Fruit fly (Drosophila melanogaster) whole organism, wandering third instar larva: ENCODE measurements at regions not wholly inside any gene's neighbourhood (a gene's known extent, or its start where the extent isn't known, plus 50 kb on each side); places are given as distances from the start of the nearest gene placed in this dataset.

Source experiments
- Abd-B ChIP-seq: fragments of >200 bp; optimal IDR thresholded peaks from 2 replicates; lab custom pipeline; 2017; ENCODE audit warnings: missing biosample characterization, missing genetic modification characterization
- CG32264 ChIP-seq: fragments of 200-800 bp; sonication (Bioruptor generic); optimal IDR thresholded peaks from 2 replicates; lab custom pipeline; 2016; ENCODE audit warnings: missing biosample characterization, missing genetic modification characterization
- CG9705 ChIP-seq: fragments of 200-800 bp; sonication (Bioruptor generic); optimal IDR thresholded peaks from 2 replicates; lab custom pipeline; 2018; ENCODE audit warnings: missing biosample characterization, mild to moderate bottlenecking, missing genetic modification characterization
- CrebA ChIP-seq: fragments of 200-800 bp; sonication (Bioruptor generic); optimal IDR thresholded peaks from 2 replicates; lab custom pipeline; 2016; ENCODE audit warnings: missing biosample characterization, mild to moderate bottlenecking, missing genetic modification characterization, borderline replicate concordance
- Dfd ChIP-seq: fragments of >200 bp; optimal IDR thresholded peaks from 2 replicates; lab custom pipeline; 2017; ENCODE audit warnings: missing biosample characterization, missing genetic modification characterization
- GATAd ChIP-seq: sonication (Bioruptor generic); optimal IDR thresholded peaks from 2 replicates; lab custom pipeline; 2016; ENCODE audit warnings: missing biosample characterization, missing genetic modification characterization
- HLH106 ChIP-seq: fragments of 200-800 bp; optimal IDR thresholded peaks from 3 replicates; lab custom pipeline; 2019; ENCODE audit warnings: missing biosample characterization, mild to moderate bottlenecking, missing genetic modification characterization, moderate library complexity
- Hnf4 ChIP-seq: fragments of 200-800 bp; sonication (Bioruptor generic); optimal IDR thresholded peaks from 2 replicates; lab custom pipeline; 2016; ENCODE audit warnings: missing biosample characterization, mild to moderate bottlenecking, missing genetic modification characterization
- Hr78 ChIP-seq: fragments of >200 bp; optimal IDR thresholded peaks from 2 replicates; lab custom pipeline; 2017; ENCODE audit warnings: missing biosample characterization, missing genetic modification characterization
- Hr83 ChIP-seq: fragments of 200-300 bp; sonication (Bioruptor generic); optimal IDR thresholded peaks from 2 replicates; lab custom pipeline; 2016; ENCODE audit warnings: missing biosample characterization, mild to moderate bottlenecking, missing genetic modification characterization, moderate library complexity; ENCODE audit not compliant: poor library complexity, severe bottlenecking
- Jra ChIP-seq: sonication (Bioruptor generic); optimal IDR thresholded peaks from 2 replicates; lab custom pipeline; 2016; ENCODE audit warnings: missing biosample characterization, missing genetic modification characterization
- Mio ChIP-seq: sonication (Bioruptor generic); optimal IDR thresholded peaks from 2 replicates; lab custom pipeline; 2016; ENCODE audit warnings: missing biosample characterization, missing genetic modification characterization
- Myc ChIP-seq: fragments of >200 bp; optimal IDR thresholded peaks from 2 replicates; lab custom pipeline; 2017
- N ChIP-seq: fragments of >200 bp; optimal IDR thresholded peaks from 2 replicates; lab custom pipeline; 2018; ENCODE audit warnings: missing biosample characterization, missing external identifiers, missing genetic modification characterization
- OdsH ChIP-seq: fragments of 200-800 bp; sonication (Bioruptor generic); optimal IDR thresholded peaks from 2 replicates; lab custom pipeline; 2016; ENCODE audit warnings: missing biosample characterization, mild to moderate bottlenecking, missing genetic modification characterization
- Rel ChIP-seq, 2 experiments: fragments of 200-800 bp; sonication (Bioruptor generic) in 1 of 2; optimal IDR thresholded peaks; 2 replicates in 1 of 2; 3 replicates in 1 of 2; lab custom pipeline; 2016 to 2019; ENCODE audit warnings: mild to moderate bottlenecking in 2 of 2, missing biosample characterization in 2 of 2, missing genetic modification characterization in 2 of 2, moderate library complexity in 1 of 2
- Sp1 ChIP-seq: fragments of 200-800 bp; sonication (Bioruptor generic); optimal IDR thresholded peaks from 3 replicates; lab custom pipeline; 2019; ENCODE audit warnings: missing biosample characterization, mild to moderate bottlenecking, missing genetic modification characterization, moderate library complexity
- Vsx2 ChIP-seq: fragments of 200-300, 225-300 bp; sonication (Bioruptor generic); optimal IDR thresholded peaks from 2 replicates; lab custom pipeline; 2018; ENCODE audit warnings: missing biosample characterization, missing genetic modification characterization; ENCODE audit not compliant: partially characterized antibody
- br ChIP-seq: fragments of 200-800 bp; sonication (Bioruptor generic); optimal IDR thresholded peaks from 2 replicates; lab custom pipeline; 2016; ENCODE audit warnings: missing biosample characterization, missing genetic modification characterization
- brk ChIP-seq: fragments of 200-800 bp; sonication (Bioruptor generic); optimal IDR thresholded peaks from 2 replicates; lab custom pipeline; 2016; ENCODE audit warnings: missing biosample characterization, mild to moderate bottlenecking, missing genetic modification characterization
- dl ChIP-seq, 2 experiments: fragments of 175-275, 200-275 bp in 1 of 2; fragments of 200-275 bp in 1 of 2; sonication (Bioruptor generic); optimal IDR thresholded peaks; lab custom pipeline; 2018; ENCODE audit warnings: mild to moderate bottlenecking in 2 of 2, missing biosample characterization in 2 of 2, missing genetic modification characterization in 2 of 2, moderate library complexity in 2 of 2; ENCODE audit not compliant: partially characterized antibody in 2 of 2, insufficient read depth in 1 of 2
- dmrt93B ChIP-seq: fragments of 200-800 bp; sonication (Bioruptor generic); optimal IDR thresholded peaks from 2 replicates; lab custom pipeline; 2018; ENCODE audit warnings: missing biosample characterization, mild to moderate bottlenecking, missing genetic modification characterization
- dsf ChIP-seq: sonication (Bioruptor generic); optimal IDR thresholded peaks from 2 replicates; lab custom pipeline; 2016; ENCODE audit warnings: missing biosample characterization, missing genetic modification characterization, borderline replicate concordance
- ey ChIP-seq: fragments of 200-800 bp; sonication (Bioruptor generic); optimal IDR thresholded peaks from 2 replicates; lab custom pipeline; 2016; ENCODE audit warnings: missing biosample characterization, missing genetic modification characterization
- foxo ChIP-seq, 2 experiments: fragments of 200-800 bp; sonication (Bioruptor generic); optimal IDR thresholded peaks; 2 replicates in 1 of 2; 3 replicates in 1 of 2; lab custom pipeline; 2016 to 2017; ENCODE audit warnings: missing biosample characterization in 2 of 2, missing genetic modification characterization in 2 of 2
- fru ChIP-seq: fragments of 200-800 bp; sonication (Bioruptor generic); optimal IDR thresholded peaks from 3 replicates; lab custom pipeline; 2016; ENCODE audit warnings: missing biosample characterization, mild to moderate bottlenecking, missing genetic modification characterization
- h ChIP-seq: fragments of 200-800 bp; sonication (Bioruptor generic); optimal IDR thresholded peaks from 3 replicates; lab custom pipeline; 2016; ENCODE audit warnings: missing biosample characterization, mild to moderate bottlenecking, missing genetic modification characterization
- jim ChIP-seq: fragments of 175-275, 200-325 bp; sonication (Bioruptor generic); optimal IDR thresholded peaks from 2 replicates; lab custom pipeline; 2016; ENCODE audit warnings: missing biosample characterization, mild to moderate bottlenecking, missing genetic modification characterization
- lola ChIP-seq: fragments of >200 bp; optimal IDR thresholded peaks from 2 replicates; lab custom pipeline; 2017; ENCODE audit warnings: missing biosample characterization, missing genetic modification characterization
- pan ChIP-seq: fragments of >200 bp; optimal IDR thresholded peaks from 2 replicates; lab custom pipeline; 2017
- psq ChIP-seq: fragments of 200-800 bp; sonication (Bioruptor generic); optimal IDR thresholded peaks from 3 replicates; lab custom pipeline; 2017; ENCODE audit warnings: missing biosample characterization, mild to moderate bottlenecking, missing genetic modification characterization, moderate library complexity
- rgr ChIP-seq: fragments of 200-800 bp; sonication (Bioruptor generic); optimal IDR thresholded peaks from 3 replicates; lab custom pipeline; 2016; ENCODE audit warnings: missing biosample characterization, mild to moderate bottlenecking, missing genetic modification characterization
- sage ChIP-seq: fragments of 200-800 bp; sonication (Bioruptor generic); optimal IDR thresholded peaks from 2 replicates; lab custom pipeline; 2016; ENCODE audit warnings: missing biosample characterization, mild to moderate bottlenecking, missing genetic modification characterization
- sv ChIP-seq: fragments of 200-800 bp; sonication (Bioruptor generic); optimal IDR thresholded peaks from 3 replicates; lab custom pipeline; 2016; ENCODE audit warnings: missing biosample characterization, missing genetic modification characterization
- tai ChIP-seq: sonication (Bioruptor generic); optimal IDR thresholded peaks from 2 replicates; lab custom pipeline; 2016; ENCODE audit warnings: missing biosample characterization, missing genetic modification characterization
- usp ChIP-seq: fragments of >200 bp; optimal IDR thresholded peaks from 2 replicates; lab custom pipeline; 2017; ENCODE audit warnings: missing biosample characterization, missing genetic modification characterization
- woc ChIP-seq: sonication (Bioruptor generic); optimal IDR thresholded peaks from 2 replicates; lab custom pipeline; 2016; ENCODE audit warnings: missing biosample characterization, mild to moderate bottlenecking, missing genetic modification characterization

- TF ChIP-seq dl (GFP tag; optimal IDR thresholded peaks at IDR 0.05; lab: Kevin White, UChicago; ENCODE audit: insufficient read depth in 1 of 2, partially characterized antibody in 2 of 2) = no peak
- no peak for TF ChIP-seq Hr78 (GFP tag; lab: Kevin White, UChicago)
- TF ChIP-seq ey (GFP tag; lab: Kevin White, UChicago) = peak; percentile 12
- TF ChIP-seq Sp1 (GFP tag; lab: Kevin White, UChicago) = peak; percentile 34
- TF ChIP-seq Myc (lab: Kevin White, UChicago) = no peak
- TF ChIP-seq Dfd = no peak
- no peak for TF ChIP-seq brk (GFP tag; lab: Kevin White, UChicago)
- TF ChIP-seq rgr (GFP tag; lab: Kevin White, UChicago) = no peak
- peak; percentile 10 for TF ChIP-seq h (GFP tag; lab: Kevin White, UChicago)
- TF ChIP-seq fru = peak; percentile 31
- TF ChIP-seq foxo (GFP tag; optimal IDR thresholded peaks at IDR 0.05; lab: Kevin White, UChicago) = peak in 1 of 2 experiments; percentile 6
- no peak for TF ChIP-seq CrebA (GFP tag; lab: Kevin White, UChicago)
- no peak for TF ChIP-seq Vsx2 (GFP tag; lab: Kevin White, UChicago)
- no peak for TF ChIP-seq usp (GFP tag; lab: Kevin White, UChicago)
- no peak for TF ChIP-seq jim (GFP tag; lab: Kevin White, UChicago)
- TF ChIP-seq br (GFP tag; lab: Kevin White, UChicago) = peak; percentile 8
- no peak for TF ChIP-seq Jra (GFP tag; lab: Kevin White, UChicago)
- no peak for TF ChIP-seq sv (GFP tag; lab: Kevin White, UChicago)
- TF ChIP-seq woc (GFP tag; lab: Kevin White, UChicago) = no peak
- no peak for TF ChIP-seq dsf (GFP tag; lab: Kevin White, UChicago)
- TF ChIP-seq N (GFP tag; lab: Kevin White, UChicago) = no peak
- peak; percentile 16 for TF ChIP-seq HLH106
- no peak for TF ChIP-seq lola (GFP tag; lab: Kevin White, UChicago)
- TF ChIP-seq Rel (GFP tag; optimal IDR thresholded peaks at IDR 0.05; lab: Kevin White, UChicago) = no peak
- TF ChIP-seq Rel (tag; optimal IDR thresholded peaks at IDR 0.05; lab: Kevin White, UChicago) = no peak
- no peak for TF ChIP-seq tai (GFP tag; lab: Kevin White, UChicago)
- no peak for TF ChIP-seq Hr83 (GFP tag; lab: Kevin White, UChicago)
- no peak for TF ChIP-seq CG32264 (GFP tag; lab: Kevin White, UChicago)
- no peak for TF ChIP-seq Hnf4 (GFP tag; lab: Kevin White, UChicago)
- no peak for TF ChIP-seq CG9705
- TF ChIP-seq dmrt93B (GFP tag; lab: Kevin White, UChicago) = peak; percentile 17
- TF ChIP-seq sage (GFP tag; lab: Kevin White, UChicago) = no peak
- no peak for TF ChIP-seq OdsH
- no peak for TF ChIP-seq Mio (GFP tag; lab: Kevin White, UChicago)
- TF ChIP-seq Abd-B = no peak
- no peak for TF ChIP-seq psq (GFP tag; lab: Kevin White, UChicago)
Measured at dm6 chrX:14098296-14098695, 53.5 kb downstream of the CG12479 start.

DNA sequence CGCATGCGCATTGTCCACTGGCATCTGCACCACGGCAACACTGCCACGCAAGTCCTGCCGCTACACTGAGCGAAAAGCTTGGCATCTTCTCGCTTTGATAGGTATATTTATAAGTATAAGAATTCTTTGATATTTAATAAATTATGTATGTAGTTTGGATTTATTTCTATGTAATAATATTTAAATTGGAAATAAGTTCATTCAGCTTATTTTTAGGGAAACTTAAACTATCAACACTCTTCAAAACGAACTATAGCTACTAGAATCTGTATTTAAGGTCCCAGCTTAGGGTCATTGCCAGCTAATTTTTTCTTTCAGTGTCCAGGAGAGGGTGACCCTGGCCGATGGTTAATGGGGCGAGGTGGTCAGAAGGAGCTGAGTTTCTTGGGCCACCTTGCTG, 60.3 kb downstream of the CG12479 start:
- TF ChIP-seq lola (GFP tag; lab: Kevin White, UChicago) (no peak), brk (GFP tag; lab: Kevin White, UChicago) (no peak), br (GFP tag; lab: Kevin White, UChicago) (no peak), CrebA (GFP tag; lab: Kevin White, UChicago) (no peak), Myc (lab: Kevin White, UChicago) (no peak), Dfd (no peak), Sp1 (GFP tag; lab: Kevin White, UChicago) (peak; percentile 7), pan (lab: Kevin White, UChicago) (no peak), CG32264 (GFP tag; lab: Kevin White, UChicago) (no peak), GATAd (GFP tag; lab: Kevin White, UChicago) (no peak), fru (no peak), dl (GFP tag; optimal IDR thresholded peaks at IDR 0.05; lab: Kevin White, UChicago; ENCODE audit: insufficient read depth in 1 of 2, partially characterized antibody in 2 of 2) (no peak), HLH106 (peak; percentile 24), psq (GFP tag; lab: Kevin White, UChicago) (no peak), Mio (GFP tag; lab: Kevin White, UChicago) (no peak), OdsH (no peak), sv (GFP tag; lab: Kevin White, UChicago) (no peak), ey (GFP tag; lab: Kevin White, UChicago) (no peak), CG9705 (no peak), Rel (GFP tag; optimal IDR thresholded peaks at IDR 0.05; lab: Kevin White, UChicago) (no peak), Rel (tag; optimal IDR thresholded peaks at IDR 0.05; lab: Kevin White, UChicago) (no peak), foxo (GFP tag; optimal IDR thresholded peaks at IDR 0.05; lab: Kevin White, UChicago) (peak in 1 of 2 experiments; percentile 21), N (GFP tag; lab: Kevin White, UChicago) (no peak)
- TF ChIP-seq, all 38 proteins: peak for 3
